Fruit fly (Drosophila melanogaster) whole organism, embryonic: ENCODE results near the gene mRpL14.

Experiments
- CG10209 ChIP-seq: fragments of 200-800 bp; sonication (Bioruptor generic); optimal IDR thresholded peaks from 3 replicates; lab custom pipeline; 2017; ENCODE audit warnings: missing biosample characterization, mild to moderate bottlenecking, missing genetic modification characterization, missing genetic modification reagents
- CG10274 ChIP-seq: fragments of 200-800 bp; sonication (Bioruptor generic); optimal IDR thresholded peaks from 3 replicates; lab custom pipeline; 2017; ENCODE audit warnings: missing biosample characterization, mild to moderate bottlenecking, missing genetic modification characterization
- CG11085 ChIP-seq: fragments of 200-800 bp; sonication (Bioruptor generic); IDR thresholded peaks from 2 replicates; pipeline ENCODE4 v1.3.6; 2022; ENCODE audit warnings: missing biosample characterization, missing genetic modification characterization
- CG12104 ChIP-seq: fragments of 200-800 bp; sonication (Bioruptor generic); optimal IDR thresholded peaks from 3 replicates; lab custom pipeline; 2016; ENCODE audit warnings: missing biosample characterization, missing genetic modification characterization
- CG12299 ChIP-seq: fragments of 200-800 bp; sonication (Bioruptor generic); optimal IDR thresholded peaks from 2 replicates; lab custom pipeline; 2018; ENCODE audit warnings: missing biosample characterization, mild to moderate bottlenecking, missing genetic modification characterization
- CG13123 ChIP-seq: fragments of 200-800 bp; sonication (Bioruptor generic); optimal IDR thresholded peaks from 2 replicates; lab custom pipeline; 2016; ENCODE audit warnings: missing biosample characterization, missing genetic modification characterization
- CG1602 ChIP-seq: fragments of 200-800 bp; sonication (Bioruptor generic); optimal IDR thresholded peaks from 3 replicates; lab custom pipeline; 2016; ENCODE audit warnings: missing biosample characterization, missing genetic modification characterization
- CG3065 ChIP-seq: fragments of 200-800 bp; sonication (Bioruptor generic); optimal IDR thresholded peaks from 2 replicates; lab custom pipeline; 2016; ENCODE audit warnings: missing biosample characterization, missing genetic modification characterization
- CG31441 ChIP-seq: fragments of 200-800 bp; sonication (Bioruptor generic); IDR thresholded peaks from 2 replicates; pipeline ENCODE4 v1.3.6; 2022; ENCODE audit warnings: missing biosample characterization, missing genetic modification characterization
- CG3281 ChIP-seq: fragments of 200-800 bp; sonication (Bioruptor generic); optimal IDR thresholded peaks from 3 replicates; lab custom pipeline; 2017; ENCODE audit warnings: missing biosample characterization, mild to moderate bottlenecking, missing genetic modification characterization
- CG4424 ChIP-seq: fragments of 200-800 bp; sonication (Bioruptor generic); optimal IDR thresholded peaks from 3 replicates; lab custom pipeline; 2016; ENCODE audit warnings: missing biosample characterization, missing genetic modification characterization
- CG7745 ChIP-seq: fragments of 200-800 bp; sonication (Bioruptor generic); optimal IDR thresholded peaks from 2 replicates; lab custom pipeline; 2018; ENCODE audit warnings: missing biosample characterization, mild to moderate bottlenecking, missing genetic modification characterization, moderate library complexity
- CG7786 ChIP-seq: fragments of 200-800 bp; sonication (Bioruptor generic); optimal IDR thresholded peaks from 2 replicates; lab custom pipeline; 2016; ENCODE audit warnings: missing biosample characterization, missing genetic modification characterization
- CG9727 ChIP-seq: fragments of 200-800 bp; sonication (Bioruptor generic); optimal IDR thresholded peaks from 3 replicates; lab custom pipeline; 2017; ENCODE audit warnings: missing biosample characterization, mild to moderate bottlenecking, missing genetic modification characterization
- Dip2 ChIP-seq: fragments of 200-800 bp; sonication (Bioruptor generic); IDR thresholded peaks from 2 replicates; pipeline ENCODE4 v1.3.6; 2022; ENCODE audit warnings: missing biosample characterization, missing genetic modification characterization
- Dip3 ChIP-seq: fragments of 200-800 bp; sonication (Bioruptor generic); optimal IDR thresholded peaks from 3 replicates; lab custom pipeline; 2016; ENCODE audit warnings: missing biosample characterization, missing genetic modification characterization
- Dll ChIP-seq: fragments of 200-800 bp; sonication (Bioruptor generic); IDR thresholded peaks from 4 replicates; pipeline ENCODE4 v1.3.6; 2022; ENCODE audit warnings: missing biosample characterization, missing genetic modification characterization; ENCODE audit not compliant: partially characterized antibody
- Drgx ChIP-seq: fragments of 200-800 bp; sonication (Bioruptor generic); IDR thresholded peaks from 2 replicates; pipeline ENCODE4 v1.3.6; 2022; ENCODE audit warnings: missing biosample characterization, missing genetic modification characterization
- Fer1 ChIP-seq: fragments of 200-800 bp; sonication (Bioruptor generic); optimal IDR thresholded peaks from 2 replicates; lab custom pipeline; 2017; ENCODE audit warnings: missing biosample characterization, mild to moderate bottlenecking, missing genetic modification characterization
- HmgD ChIP-seq: fragments of 200-800 bp; sonication (Bioruptor generic); optimal IDR thresholded peaks from 3 replicates; lab custom pipeline; 2016; ENCODE audit warnings: missing biosample characterization, missing genetic modification characterization
- Hmx ChIP-seq: fragments of 200-800 bp; sonication (Bioruptor generic); optimal IDR thresholded peaks from 2 replicates; lab custom pipeline; 2016; ENCODE audit warnings: missing biosample characterization, missing genetic modification characterization
- Hr3 ChIP-seq: fragments of 200-800 bp; sonication (Bioruptor generic); optimal IDR thresholded peaks from 3 replicates; lab custom pipeline; 2016; ENCODE audit warnings: missing biosample characterization, missing genetic modification characterization
- Hr51 ChIP-seq, 2 experiments: fragments of 200-800 bp; sonication (Bioruptor generic); optimal IDR thresholded peaks; 2 replicates in 1 of 2; 3 replicates in 1 of 2; lab custom pipeline; 2016 to 2018; ENCODE audit warnings: missing biosample characterization in 2 of 2, missing genetic modification characterization in 2 of 2, mild to moderate bottlenecking in 1 of 2, moderate library complexity in 1 of 2
- MESR4 ChIP-seq: fragments of 200-800 bp; sonication (Bioruptor generic); optimal IDR thresholded peaks from 2 replicates; lab custom pipeline; 2018; ENCODE audit warnings: missing biosample characterization, mild to moderate bottlenecking, missing genetic modification characterization, moderate library complexity
- Max ChIP-seq: fragments of 200-800 bp; sonication (Bioruptor generic); optimal IDR thresholded peaks from 2 replicates; lab custom pipeline; 2016; ENCODE audit warnings: missing biosample characterization, mild to moderate bottlenecking, missing genetic modification characterization
- NFAT ChIP-seq: fragments of 200-800 bp; sonication (Bioruptor generic); IDR thresholded peaks from 2 replicates; pipeline ENCODE4 v1.3.6; 2022; ENCODE audit warnings: missing biosample characterization, missing genetic modification characterization
- Pdp1 ChIP-seq, 2 experiments: fragments of 200-800 bp; sonication (Bioruptor generic); optimal IDR thresholded peaks; 3 replicates each; lab custom pipeline; 2016; ENCODE audit warnings: missing biosample characterization in 2 of 2, missing genetic modification characterization in 2 of 2, mild to moderate bottlenecking in 1 of 2, moderate library complexity in 1 of 2
- Ptx1 ChIP-seq: fragments of 200-800 bp; sonication (Bioruptor generic); IDR thresholded peaks from 2 replicates; pipeline ENCODE4 v1.3.6; 2022; ENCODE audit warnings: missing biosample characterization, missing genetic modification characterization
- Ravus ChIP-seq: fragments of 200-800 bp; sonication (Bioruptor generic); IDR thresholded peaks from 2 replicates; pipeline ENCODE4 v1.3.6; 2022; ENCODE audit warnings: missing biosample characterization, missing genetic modification characterization
- ab ChIP-seq: fragments of 200-800 bp; sonication (Bioruptor generic); optimal IDR thresholded peaks from 2 replicates; lab custom pipeline; 2016; ENCODE audit warnings: missing biosample characterization, missing genetic modification characterization
- aop ChIP-seq: fragments of 200-800 bp; sonication (Bioruptor generic); IDR thresholded peaks from 2 replicates; pipeline ENCODE4 v1.3.6; 2022; ENCODE audit warnings: missing biosample characterization, missing genetic modification characterization
- ase ChIP-seq: fragments of 200-800 bp; sonication (Bioruptor generic); IDR thresholded peaks from 3 replicates; pipeline ENCODE4 v1.3.6; 2022; ENCODE audit warnings: missing biosample characterization, missing genetic modification characterization
- br ChIP-seq: fragments of >200 bp; optimal IDR thresholded peaks from 2 replicates; lab custom pipeline; 2017
- bsh ChIP-seq, 2 experiments: fragments of 200-800 bp; sonication (Bioruptor generic); optimal IDR thresholded peaks; 2 replicates each; lab custom pipeline; 2017 to 2018; ENCODE audit warnings: mild to moderate bottlenecking in 2 of 2, missing biosample characterization in 2 of 2, missing genetic modification characterization in 2 of 2, moderate library complexity in 1 of 2
- cad ChIP-seq: fragments of >200 bp; optimal IDR thresholded peaks from 2 replicates; lab custom pipeline; 2017; ENCODE audit warnings: missing biosample characterization, missing genetic modification characterization
- chn ChIP-seq: fragments of 200-800 bp; sonication (Bioruptor generic); optimal IDR thresholded peaks from 2 replicates; lab custom pipeline; 2016; ENCODE audit warnings: missing biosample characterization, missing genetic modification characterization
- corto ChIP-seq: fragments of 200-800 bp; sonication (Bioruptor generic); optimal IDR thresholded peaks from 2 replicates; lab custom pipeline; 2016; ENCODE audit warnings: missing biosample characterization, mild to moderate bottlenecking, missing genetic modification characterization, moderate library complexity
- cwo ChIP-seq: fragments of 200-800 bp; sonication (Bioruptor generic); optimal IDR thresholded peaks from 3 replicates; lab custom pipeline; 2017; ENCODE audit warnings: missing biosample characterization, missing genetic modification characterization, mild to moderate bottlenecking, moderate library complexity, missing genetic modification reagents
- dati ChIP-seq: fragments of 200-800 bp; sonication (Bioruptor generic); IDR thresholded peaks from 2 replicates; pipeline ENCODE4 v1.3.6; 2022; ENCODE audit warnings: missing biosample characterization, missing genetic modification characterization
- ftz-f1 ChIP-seq: fragments of 200-800 bp; sonication (Bioruptor generic); optimal IDR thresholded peaks from 2 replicates; lab custom pipeline; 2016; ENCODE audit warnings: missing biosample characterization, missing genetic modification characterization
- grau ChIP-seq: fragments of 200-800 bp; optimal IDR thresholded peaks from 3 replicates; lab custom pipeline; 2019; ENCODE audit warnings: missing biosample characterization, mild to moderate bottlenecking, missing genetic modification characterization, moderate library complexity
- ken ChIP-seq: fragments of 200-800 bp; sonication (Bioruptor generic); IDR thresholded peaks from 3 replicates; pipeline ENCODE4 v1.3.6; 2022; ENCODE audit warnings: missing biosample characterization, missing genetic modification characterization
- knrl ChIP-seq: fragments of 200-800 bp; sonication (Bioruptor generic); IDR thresholded peaks from 3 replicates; pipeline ENCODE4 v1.3.6; 2022; ENCODE audit warnings: missing biosample characterization, missing genetic modification characterization; ENCODE audit not compliant: partially characterized antibody
- lmd ChIP-seq: fragments of 200-800 bp; sonication (Bioruptor generic); IDR thresholded peaks from 2 replicates; pipeline ENCODE4 v1.3.6; 2022; ENCODE audit warnings: missing biosample characterization, missing genetic modification characterization
- odd ChIP-seq: fragments of 200-800 bp; sonication (Bioruptor generic); optimal IDR thresholded peaks from 2 replicates; lab custom pipeline; 2017; ENCODE audit warnings: missing biosample characterization, mild to moderate bottlenecking, missing genetic modification characterization
- pita ChIP-seq: fragments of 200-800 bp; sonication (Bioruptor generic); optimal IDR thresholded peaks from 2 replicates; lab custom pipeline; 2017; ENCODE audit warnings: missing biosample characterization, mild to moderate bottlenecking, missing genetic modification characterization
- rib ChIP-seq: fragments of 200-800 bp; sonication (Bioruptor generic); IDR thresholded peaks from 2 replicates; pipeline ENCODE4 v1.3.6; 2022; ENCODE audit warnings: missing biosample characterization, missing genetic modification characterization
- slp2 ChIP-seq: fragments of 200-800 bp; sonication (Bioruptor generic); optimal IDR thresholded peaks from 2 replicates; lab custom pipeline; 2016; ENCODE audit warnings: missing biosample characterization, missing genetic modification characterization
- wor ChIP-seq: fragments of 200-800 bp; sonication (Bioruptor generic); IDR thresholded peaks from 2 replicates; pipeline ENCODE4 v1.3.6; 2022; ENCODE audit warnings: missing biosample characterization, missing genetic modification characterization
- zfh1 ChIP-seq: fragments of 200-800 bp; sonication (Bioruptor generic); IDR thresholded peaks from 3 replicates; pipeline ENCODE4 v1.3.6; 2022; ENCODE audit warnings: missing biosample characterization, missing genetic modification characterization

The mRpL14 gene

DNA sequence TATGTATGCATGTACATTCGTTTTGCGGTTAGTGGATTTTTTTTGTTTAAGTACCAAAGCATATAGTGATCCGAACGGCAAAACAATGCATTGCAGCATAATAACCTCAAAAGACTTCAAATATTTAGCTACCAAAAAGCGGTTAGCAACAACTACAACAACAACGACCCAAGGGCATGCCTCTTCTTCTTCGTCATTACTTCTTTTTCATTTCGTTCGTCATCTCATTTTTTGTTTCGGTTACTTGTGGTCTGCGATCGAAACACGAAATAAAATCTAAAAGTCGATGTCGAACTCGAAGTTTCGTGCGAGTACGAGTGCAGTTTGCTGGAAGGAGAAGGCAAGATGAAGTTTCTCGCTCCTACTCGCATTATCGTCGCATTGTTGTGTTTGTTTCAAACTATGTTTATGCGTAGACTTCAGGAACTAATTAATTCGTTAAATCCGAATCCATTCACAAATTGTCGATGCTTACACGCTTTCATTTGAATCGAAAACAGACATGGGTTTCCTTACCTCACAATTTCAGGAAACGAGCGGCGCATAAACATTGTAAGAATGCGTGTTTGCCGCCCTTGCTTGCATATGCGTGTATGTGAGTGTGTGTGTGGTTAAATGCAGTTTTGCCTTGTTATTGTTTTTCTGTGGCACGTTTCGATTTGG is 45.6 kb downstream of the mRpL14 start (continued):
- TF ChIP-seq ase (GFP tag; lab: Robert Waterston, UW) (peak; percentile 84), CG9727 (GFP tag; lab: Kevin White, UChicago) (peak; percentile 83), Dip2 (GFP tag; lab: Robert Waterston, UW) (no peak), Dip3 (GFP tag; lab: Kevin White, UChicago) (peak; percentile 10), CG31441 (GFP tag; lab: Robert Waterston, UW) (peak; percentile 89), chn (GFP tag; lab: Kevin White, UChicago) (peak; percentile 80), Ptx1 (GFP tag; lab: Robert Waterston, UW) (peak; percentile 77), CG10274 (GFP tag; lab: Kevin White, UChicago) (no peak), pita (GFP tag; lab: Kevin White, UChicago) (no peak), odd (GFP tag; lab: Kevin White, UChicago) (peak; percentile 69), Hr51 (GFP tag; optimal IDR thresholded peaks at IDR 0.05; lab: Kevin White, UChicago) (peak; percentile 63 to 79), Hmx (no peak), cad (no peak), aop (0 out of 2 replicates have a peak, but pooled peaks have one; percentile 50), CG12104 (GFP tag; lab: Kevin White, UChicago) (peak; percentile 43), CG3281 (GFP tag; lab: Kevin White, UChicago) (peak; percentile 6), CG4424 (peak; percentile 79), lmd (GFP tag; lab: Robert Waterston, UW) (peak; percentile 59), dati (GFP tag; lab: Robert Waterston, UW) (peak; percentile 47; the same call in 1 of the 2 replicates), ftz-f1 (no peak), NFAT (GFP tag; lab: Robert Waterston, UW) (0 out of 2 replicates have a peak, but pooled peaks have one; percentile 41), HmgD (GFP tag; lab: Kevin White, UChicago) (peak; percentile 64), CG13123 (GFP tag; lab: Kevin White, UChicago) (peak; percentile 60), Hr3 (GFP tag; lab: Kevin White, UChicago) (peak; percentile 57), CG10209 (GFP tag; lab: Kevin White, UChicago) (peak; percentile 75), bsh (GFP tag; optimal IDR thresholded peaks at IDR 0.05; lab: Kevin White, UChicago) (peak; percentile 74 to 94), slp2 (peak; percentile 59), CG11085 (no peak), CG7786 (GFP tag; lab: Kevin White, UChicago) (peak; percentile 70), Max (peak; percentile 41), knrl (GFP tag; lab: Robert Waterston, UW) (no peak), ken (GFP tag; lab: Robert Waterston, UW) (peak; percentile 88), br (lab: Kevin White, UChicago) (no peak), wor (GFP tag; lab: Robert Waterston, UW) (peak; percentile 68), cwo (GFP tag; lab: Kevin White, UChicago) (peak; percentile 40), MESR4 (peak; percentile 25), zfh1 (GFP tag; lab: Robert Waterston, UW) (peak; percentile 95), rib (no peak), CG12299 (tag; lab: Kevin White, UChicago) (peak; percentile 44), CG1602 (peak; percentile 83), corto (peak; percentile 75), Dll (GFP tag; lab: Robert Waterston, UW) (no peak), Drgx (GFP tag; lab: Robert Waterston, UW) (peak; percentile 94), Pdp1 (GFP tag; optimal IDR thresholded peaks at IDR 0.05; lab: Kevin White, UChicago) (peak; percentile 76 to 79), Ravus (no peak; the same call in 1 of the 2 replicates), ab (GFP tag; lab: Kevin White, UChicago) (peak; percentile 67), CG3065 (GFP tag; lab: Kevin White, UChicago) (peak; percentile 65), Fer1 (GFP tag; lab: Kevin White, UChicago) (peak; percentile 35), CG7745 (tag; lab: Kevin White, UChicago) (peak; percentile 62), grau (tag; lab: Kevin White, UChicago) (peak; percentile 76)
